Worm (Caenorhabditis elegans): ENCODE results near the gene cut-5.

Gene cut-5

DNA sequence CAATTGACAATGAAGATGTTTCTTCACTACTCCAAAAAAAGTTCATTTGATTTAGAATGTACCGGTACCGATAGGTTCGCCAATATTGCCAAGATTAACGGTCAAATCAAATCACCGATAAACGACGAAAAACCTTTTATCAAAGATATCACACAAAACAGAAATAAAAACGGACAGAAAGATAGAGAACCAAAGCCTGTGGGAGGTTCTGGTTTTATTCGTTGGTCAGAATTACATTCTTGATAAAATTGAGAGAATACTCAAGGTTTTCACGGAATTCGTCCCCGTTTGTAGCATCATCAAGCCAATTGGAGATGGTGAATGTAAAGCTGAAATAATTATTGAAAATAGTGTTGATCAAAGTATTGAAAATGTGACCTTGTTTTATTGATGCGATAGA is 31.1 kb downstream of the cut-5 start:
- TF ChIP-seq pax-1 (tag; optimal IDR thresholded peaks at IDR 0.05) (no peak), sdc-2 (tag; optimal IDR thresholded peaks at IDR 0.05) (no peak), fax-1 (tag; optimal IDR thresholded peaks at IDR 0.05) (no peak), pha-4 (tag; optimal IDR thresholded peaks at IDR 0.05) (no peak)

DNA sequence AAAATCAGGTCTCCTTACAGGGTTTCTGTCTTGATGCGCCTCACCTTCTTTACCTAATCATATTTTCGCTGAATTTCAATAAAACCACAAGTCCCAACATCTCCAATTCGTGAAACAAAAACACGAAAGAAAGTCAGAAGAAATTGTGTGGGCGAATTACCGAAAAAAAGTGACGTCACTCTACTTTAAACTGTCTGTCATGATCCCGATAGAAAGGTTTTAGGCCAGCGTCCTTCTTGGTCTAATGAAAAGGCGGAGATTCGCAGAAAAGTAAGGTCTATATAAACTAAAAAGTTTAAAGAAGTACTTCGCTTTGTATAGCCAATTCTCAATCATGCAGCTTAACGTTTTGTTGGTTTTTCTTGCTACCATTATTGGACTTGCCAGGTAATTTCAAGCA is 31.7 kb downstream of the cut-5 start, which contains the start of gene cnc-8:
Gene cnc-8 (plus strand): TSS at position 307 of the 400 bp plus-strand sequence.
- TF ChIP-seq nhr-11 (tag; optimal IDR thresholded peaks at IDR 0.05) = no peak
- no peak for TF ChIP-seq nfya-1 (tag; optimal IDR thresholded peaks at IDR 0.05)
- no peak for TF ChIP-seq dmd-4 (tag; optimal IDR thresholded peaks at IDR 0.05; ENCODE audit: borderline replicate concordance)
- no peak for TF ChIP-seq gmeb-2 (tag; optimal IDR thresholded peaks at IDR 0.05)
- no peak for TF ChIP-seq ztf-16 (tag; optimal IDR thresholded peaks at IDR 0.05)
- no peak for TF ChIP-seq K09A11.1 (tag; optimal IDR thresholded peaks at IDR 0.05; ENCODE audit: insufficient read depth)
- no peak for TF ChIP-seq unc-86 (tag; optimal IDR thresholded peaks at IDR 0.05)
- TF ChIP-seq C38D4.7 (GFP tag; optimal IDR thresholded peaks at IDR 0.05) = no peak
- TF ChIP-seq sox-4 (tag; optimal IDR thresholded peaks at IDR 0.05) = no peak
- no peak for TF ChIP-seq elt-2 (tag; optimal IDR thresholded peaks at IDR 0.05)
- TF ChIP-seq fkh-6 (tag; optimal IDR thresholded peaks at IDR 0.05) = no peak

DNA sequence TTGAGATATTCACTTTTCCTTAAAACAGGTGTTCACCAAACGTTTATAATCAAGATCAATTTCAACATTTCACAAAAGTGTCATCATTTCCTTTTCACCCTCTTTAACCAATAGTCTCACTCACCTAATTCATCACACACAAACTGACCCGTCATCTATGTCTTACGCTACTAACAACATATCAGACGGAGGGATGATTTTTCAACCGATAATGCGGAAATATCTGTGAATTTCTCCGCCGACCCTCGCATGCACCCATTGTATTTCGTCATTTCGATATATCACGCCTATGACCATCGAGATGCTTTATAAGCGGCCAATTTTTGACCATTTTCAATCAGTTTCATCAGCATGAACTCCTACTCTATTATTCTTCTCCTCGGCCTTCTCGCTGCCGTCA is 33.8 kb downstream of the cut-5 start, which contains the start of gene fipr-21:
Gene fipr-21 (plus strand): TSS at position 352 of the 400 bp plus-strand sequence.
- TF ChIP-seq ceh-48 (tag; optimal IDR thresholded peaks at IDR 0.05) (no peak), pha-2 (tag; optimal IDR thresholded peaks at IDR 0.05) (no peak), ceh-34 (tag; optimal IDR thresholded peaks at IDR 0.05) (no peak), nhr-232 (tag; optimal IDR thresholded peaks at IDR 0.05) (no peak), ahr-1 (tag; optimal IDR thresholded peaks at IDR 0.05) (no peak), ceh-9 (tag; optimal IDR thresholded peaks at IDR 0.05) (no peak), ceh-14 (tag; optimal IDR thresholded peaks at IDR 0.05) (no peak), elt-4 (tag; optimal IDR thresholded peaks at IDR 0.05) (no peak), ceh-18 (tag; optimal IDR thresholded peaks at IDR 0.05) (no peak), unc-3 (GFP tag; conservative IDR thresholded peaks at IDR 0.05) (no peak), unc-3 (tag; optimal IDR thresholded peaks at IDR 0.05) (no peak), hlh-6 (tag; optimal IDR thresholded peaks at IDR 0.05) (no peak), tbx-7 (tag; optimal IDR thresholded peaks at IDR 0.05) (no peak), elt-2 (tag; optimal IDR thresholded peaks at IDR 0.05) (no peak)

DNA sequence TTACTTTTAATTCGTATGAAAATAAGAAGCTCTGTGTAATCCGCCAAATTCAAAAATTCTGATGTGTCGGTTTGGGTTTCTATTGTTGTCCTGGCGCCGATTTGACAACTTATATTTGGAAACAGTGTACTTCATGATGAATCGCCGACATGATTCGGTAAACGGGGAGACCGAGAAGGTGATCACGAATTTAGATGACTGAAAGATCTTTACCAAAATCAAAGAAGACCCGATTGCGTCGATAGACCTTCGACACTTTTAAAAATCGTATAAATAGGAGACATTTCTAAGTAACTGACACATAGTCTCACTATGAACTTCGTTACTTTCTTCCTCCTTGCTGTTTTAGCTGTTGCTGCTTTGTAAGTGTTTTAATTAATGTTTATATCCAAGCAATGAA is 35.6 kb downstream of the cut-5 start, which contains the start of gene fip-5:
Gene fip-5 (plus strand): TSS at position 312 of the 400 bp plus-strand sequence.
- TF ChIP-seq T23F11.4 (GFP tag; optimal IDR thresholded peaks at IDR 0.05) (no peak), ceh-14 (tag; optimal IDR thresholded peaks at IDR 0.05) (no peak), hlh-13 (GFP tag; optimal IDR thresholded peaks at IDR 0.05) (no peak), ceh-2 (tag; optimal IDR thresholded peaks at IDR 0.05) (no peak), eyg-1 (tag; optimal IDR thresholded peaks at IDR 0.05) (no peak), ceh-24 (tag; optimal IDR thresholded peaks at IDR 0.05) (no peak), ceh-48 (tag; optimal IDR thresholded peaks at IDR 0.05) (no peak), mec-3 (tag; optimal IDR thresholded peaks at IDR 0.05; ENCODE audit: borderline replicate concordance) (no peak), pha-4 (tag; optimal IDR thresholded peaks at IDR 0.05) (no peak), unc-86 (tag; optimal IDR thresholded peaks at IDR 0.05) (no peak), ceh-18 (tag; optimal IDR thresholded peaks at IDR 0.05) (no peak), tbx-2 (tag; optimal IDR thresholded peaks at IDR 0.05) (no peak), Y22D7AL.16 (tag; optimal IDR thresholded peaks at IDR 0.05) (no peak), pax-1 (tag; optimal IDR thresholded peaks at IDR 0.05) (no peak), ztf-16 (tag; optimal IDR thresholded peaks at IDR 0.05) (no peak), ceh-45 (GFP tag; IDR thresholded peaks at IDR 0.05) (no peak), dmd-4 (tag; optimal IDR thresholded peaks at IDR 0.05; ENCODE audit: borderline replicate concordance) (no peak), sdc-2 (tag; optimal IDR thresholded peaks at IDR 0.05) (no peak), K02D7.2 (tag; optimal IDR thresholded peaks at IDR 0.05) (no peak)
